Fruit fly (Drosophila melanogaster): Measurements from ENCODE around the gene Tom70.

DNA sequence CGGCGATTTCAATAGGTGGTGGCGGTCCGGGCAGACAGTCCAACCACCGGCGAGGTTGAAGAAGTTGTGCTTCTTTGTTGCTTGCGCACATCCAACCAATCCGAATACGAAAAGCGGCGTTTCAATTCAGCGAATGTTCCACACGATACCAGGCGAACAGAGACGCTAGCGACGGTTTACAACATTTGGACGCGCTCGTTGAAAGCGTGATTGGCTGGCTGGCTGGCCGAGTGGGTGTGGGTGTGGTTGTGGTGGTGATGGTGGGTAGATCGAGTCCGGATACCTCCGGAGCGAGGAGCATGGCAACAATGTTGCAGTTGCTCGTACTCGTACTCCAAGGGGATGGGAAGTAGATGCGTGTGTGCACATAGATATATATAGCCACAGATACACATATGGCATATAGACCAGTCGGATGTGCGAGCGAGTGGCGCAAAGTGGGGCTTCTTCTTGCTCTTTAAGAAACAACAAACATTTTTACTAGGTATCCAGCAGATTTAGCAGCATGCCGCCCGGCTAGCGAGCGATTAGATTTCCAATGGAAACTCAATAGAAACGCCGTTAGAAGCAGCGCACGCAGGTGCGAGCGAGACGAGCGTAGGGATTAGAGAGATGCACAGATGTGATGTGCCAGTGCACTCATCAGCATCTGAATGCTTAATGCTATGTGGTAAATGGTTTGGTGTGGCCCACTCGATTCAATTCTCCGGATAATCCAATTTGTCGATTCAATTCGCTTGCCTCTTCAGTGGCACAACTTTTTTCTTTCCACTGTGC is 28.0 kb downstream of the Tom70 start:
- TF ChIP-seq Gug (GFP tag; IDR thresholded peaks at IDR 0.05) (no peak), CG7368 (GFP tag; optimal IDR thresholded peaks at IDR 0.05) (no peak), CG4318 (GFP tag; optimal IDR thresholded peaks at IDR 0.05) (no peak), Sox102F (GFP tag; optimal IDR thresholded peaks at IDR 0.05) (no peak)

Measured in whole organism, prepupa.